Fruit fly (Drosophila melanogaster): ENCODE data around the gene Septin1.

The Septin1 gene

dm6 chrX:21345036-21345500, 13.0 kb upstream of the Septin1 start, which contains the start of gene dod (continued):
- no peak for TF ChIP-seq hth (optimal IDR thresholded peaks at IDR 0.05)
- peak; percentile 17; the same call in 1 of the 2 replicates for TF ChIP-seq ttk (GFP tag; IDR thresholded peaks at IDR 0.05)
- no peak for TF ChIP-seq CG5180 (GFP tag; optimal IDR thresholded peaks at IDR 0.05)
- TF ChIP-seq CG34422 (GFP tag; IDR thresholded peaks at IDR 0.05): peak; percentile 70
- TF ChIP-seq Awh (GFP tag; IDR thresholded peaks at IDR 0.05): no peak
- TF ChIP-seq CG15073 (GFP tag; optimal IDR thresholded peaks at IDR 0.05): no peak
- no peak for TF ChIP-seq Asciz (GFP tag; optimal IDR thresholded peaks at IDR 0.05)
- TF ChIP-seq slou (GFP tag; optimal IDR thresholded peaks at IDR 0.05): no peak
- TF ChIP-seq ham (GFP tag; IDR thresholded peaks at IDR 0.05): no peak
- TF ChIP-seq CG4404 (GFP tag; IDR thresholded peaks at IDR 0.05): 0 out of 2 replicates have a peak, but pooled peaks have one; percentile 23
- TF ChIP-seq croc (GFP tag; conservative IDR thresholded peaks at IDR 0.05): no peak; the same call in 2 of the 3 replicates
- TF ChIP-seq CG13624 (GFP tag; optimal IDR thresholded peaks at IDR 0.05): peak; percentile 61
- peak; percentile 44 for TF ChIP-seq zfh2 (GFP tag; optimal IDR thresholded peaks at IDR 0.05)
- TF ChIP-seq dan (GFP tag; IDR thresholded peaks at IDR 0.05): no peak
- TF ChIP-seq ato (GFP tag; IDR thresholded peaks at IDR 0.05; ENCODE audit: partially characterized antibody): peak; percentile 78
- no peak for TF ChIP-seq D19A (tag; optimal IDR thresholded peaks at IDR 0.05)
- no peak for TF ChIP-seq Sry-β (GFP tag; optimal IDR thresholded peaks at IDR 0.05)
- no peak for TF ChIP-seq gsb-n (tag; optimal IDR thresholded peaks at IDR 0.05)
- no peak for TF ChIP-seq lbe (GFP tag; optimal IDR thresholded peaks at IDR 0.05)
- TF ChIP-seq CG15696 (tag; optimal IDR thresholded peaks at IDR 0.05): no peak
- peak; percentile 69 for TF ChIP-seq CG32532 (GFP tag; IDR thresholded peaks at IDR 0.05)
- TF ChIP-seq fd102C (GFP tag; optimal IDR thresholded peaks at IDR 0.05): no peak
- TF ChIP-seq CG31441 (GFP tag; IDR thresholded peaks at IDR 0.05): no peak; the same call in 1 of the 2 replicates
- TF ChIP-seq CG13296 (GFP tag; optimal IDR thresholded peaks at IDR 0.05): peak; percentile 24
- TF ChIP-seq Dref (GFP tag; IDR thresholded peaks at IDR 0.05): peak; percentile 97
- TF ChIP-seq CG14965 (GFP tag; optimal IDR thresholded peaks at IDR 0.05; ENCODE audit: borderline replicate concordance): no peak
- TF ChIP-seq CG1792 (GFP tag; optimal IDR thresholded peaks at IDR 0.05): peak; percentile 25
- TF ChIP-seq Atf3 (GFP tag; optimal IDR thresholded peaks at IDR 0.05): peak; percentile 26
- peak; percentile 54 for TF ChIP-seq E2f2 (GFP tag; IDR thresholded peaks at IDR 0.05)
- TF ChIP-seq BtbVII (GFP tag; optimal IDR thresholded peaks at IDR 0.05): peak; percentile 21
- no peak for TF ChIP-seq corto (GFP tag; optimal IDR thresholded peaks at IDR 0.05)
- peak; percentile 83; the same call in 1 of the 2 replicates for TF ChIP-seq CG42726 (GFP tag; IDR thresholded peaks at IDR 0.05; ENCODE audit: partially characterized antibody)
- TF ChIP-seq Bgb (GFP tag; IDR thresholded peaks at IDR 0.05; ENCODE audit: partially characterized antibody): peak; percentile 91
- peak in 1 of 2 experiments; percentile 19 for TF ChIP-seq insv (GFP tag; optimal IDR thresholded peaks at IDR 0.05)
- peak; percentile 81 for TF ChIP-seq Opbp (GFP tag; IDR thresholded peaks at IDR 0.05; ENCODE audit: partially characterized antibody)
- no peak for TF ChIP-seq CG12299 (tag; optimal IDR thresholded peaks at IDR 0.05)
- no peak for TF ChIP-seq CG18764 (GFP tag; optimal IDR thresholded peaks at IDR 0.05)
- peak; percentile 47; the same call in 1 of the 2 replicates for TF ChIP-seq lmd (GFP tag; IDR thresholded peaks at IDR 0.05)
- no peak for TF ChIP-seq abd-A (tag; optimal IDR thresholded peaks at IDR 0.05)
- no peak for TF ChIP-seq ATbp (GFP tag; optimal IDR thresholded peaks at IDR 0.05)
- TF ChIP-seq Trl (optimal IDR thresholded peaks at IDR 0.05): no peak
- TF ChIP-seq Trl (GFP tag; optimal IDR thresholded peaks at IDR 0.05): peak; percentile 21
- TF ChIP-seq CG3407 (GFP tag; optimal IDR thresholded peaks at IDR 0.05): no peak
- TF ChIP-seq tx (GFP tag; optimal IDR thresholded peaks at IDR 0.05): no peak
- no peak for TF ChIP-seq psq (GFP tag; optimal IDR thresholded peaks at IDR 0.05)
- no peak for TF ChIP-seq wor (GFP tag; IDR thresholded peaks at IDR 0.05)
- TF ChIP-seq pfk (GFP tag; optimal IDR thresholded peaks at IDR 0.05): no peak
- peak; percentile 95 for TF ChIP-seq gfzf (GFP tag; optimal IDR thresholded peaks at IDR 0.05)
- peak; percentile 74 for TF ChIP-seq Lhr (GFP tag; optimal IDR thresholded peaks at IDR 0.05)
- TF ChIP-seq Ssrp (tag; optimal IDR thresholded peaks at IDR 0.05): peak; percentile 16
- TF ChIP-seq bsh (GFP tag; optimal IDR thresholded peaks at IDR 0.05): peak in 1 of 2 experiments; percentile 56

Data from whole organism, embryonic.